Worm (Caenorhabditis elegans) whole organism, L1 larva: ENCODE measurements around the gene cul-2.

Experiments
- aly-2 ChIP-seq: fragments of 150-350 bp; optimal IDR thresholded peaks from 2 replicates; lab custom pipeline; 2014; ENCODE audit warnings: missing biosample characterization, missing genetic modification characterization
- ceh-82 ChIP-seq, 3 experiments: fragments of 150-350 bp in 1 of 3; sonication (generic microtip) in 2 of 3; optimal IDR thresholded peaks; 2 replicates each; lab custom pipeline; 2014 to 2017; ENCODE audit warnings: missing biosample characterization in 3 of 3, missing genetic modification characterization in 3 of 3
- ets-5 ChIP-seq: fragments of 200-800 bp; sonication (Bioruptor generic); IDR thresholded peaks from 2 replicates; pipeline ENCODE4 v1.3.6; 2022; ENCODE audit warnings: missing genetic modification characterization, missing compliant biosample characterization
- fkh-10 ChIP-seq: sonication (generic microtip); optimal IDR thresholded peaks from 2 replicates; lab custom pipeline; 2017; ENCODE audit warnings: missing biosample characterization, missing genetic modification reagents, missing genetic modification characterization
- nhr-76 ChIP-seq: sonication (generic microtip); optimal IDR thresholded peaks from 2 replicates; lab custom pipeline; 2017; ENCODE audit warnings: missing biosample characterization, missing genetic modification characterization
- skn-1 ChIP-seq: fragments of 150-350 bp; optimal IDR thresholded peaks from 2 replicates; lab custom pipeline; 2014; ENCODE audit warnings: missing biosample characterization, missing genetic modification characterization
- unc-98 ChIP-seq: fragments of 200-800 bp; sonication (Bioruptor generic); IDR thresholded peaks from 2 replicates; pipeline ENCODE4 v1.3.6; 2022; ENCODE audit warnings: missing genetic modification characterization, missing compliant biosample characterization

- TF ChIP-seq skn-1, result peak; percentile 12
- peak; percentile 1 for TF ChIP-seq fkh-10 (GFP tag; lab: Kevin White, UChicago)
- TF ChIP-seq ceh-82 (tag; optimal IDR thresholded peaks at IDR 0.05; lab: Kevin White, UChicago), result peak in 2 of 3 experiments; percentile 57 to 69
- TF ChIP-seq aly-2, result no peak
- TF ChIP-seq unc-98 (GFP tag; lab: Robert Waterston, UW), result no peak
- TF ChIP-seq ets-5 (GFP tag; lab: Robert Waterston, UW), result no peak
- no peak for TF ChIP-seq nhr-76 (tag; lab: Kevin White, UChicago)
Observed at ce11 chrIII:13717505-13717904, 30.4 kb downstream of the cul-2 start.
